Fruit fly (Drosophila melanogaster): ENCODE results near the gene otu.
A peak's percentile ranks its signal among the peaks of the same experiment; 100 is the strongest.

The otu gene

DNA sequence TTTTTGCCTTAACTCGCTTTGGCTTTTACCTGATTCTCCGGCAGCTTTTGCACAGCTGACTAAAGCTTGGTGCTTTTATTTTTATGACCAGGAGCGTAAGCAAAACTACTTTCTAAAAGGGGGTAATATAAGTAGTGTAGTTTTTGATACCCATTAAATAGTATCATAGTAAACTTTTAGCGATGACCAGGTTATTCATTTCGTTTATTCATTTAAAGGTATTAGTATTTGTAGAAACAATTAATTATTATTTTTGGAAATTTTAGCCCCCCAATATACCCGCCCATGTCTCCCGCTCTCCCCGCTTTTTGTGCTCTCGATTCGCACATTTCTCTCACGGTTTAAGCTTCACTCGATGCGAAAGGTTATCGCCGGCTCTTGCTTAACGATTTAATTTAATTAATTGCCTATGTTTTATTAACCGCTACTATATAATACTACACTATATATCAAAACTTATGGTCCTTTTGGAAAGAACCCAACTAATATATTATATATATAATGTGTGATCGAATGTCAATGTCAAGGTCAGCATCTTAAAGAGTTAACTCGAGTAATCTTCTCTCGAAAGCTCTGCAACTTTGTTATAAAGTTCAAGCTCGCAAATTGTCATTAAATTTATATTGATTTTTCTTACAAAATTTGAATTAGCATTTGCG is 24.8 kb downstream of the otu start, which contains the start of gene Sptr (continued):
- TF ChIP-seq CG9215 (GFP tag; IDR thresholded peaks at IDR 0.05): peak; percentile 86
- TF ChIP-seq CG15696 (tag; optimal IDR thresholded peaks at IDR 0.05): peak; percentile 41
- TF ChIP-seq Bteb2 (GFP tag; optimal IDR thresholded peaks at IDR 0.05): peak; percentile 82
- TF ChIP-seq CG31224 (GFP tag; IDR thresholded peaks at IDR 0.05): peak; percentile 82
- peak; percentile 86 for TF ChIP-seq odd (GFP tag; optimal IDR thresholded peaks at IDR 0.05)
- peak; percentile 96 for TF ChIP-seq Rfx (GFP tag; IDR thresholded peaks at IDR 0.05)
- TF ChIP-seq pan (optimal IDR thresholded peaks at IDR 0.05): no peak
- peak in 1 of 2 experiments; percentile 94 for TF ChIP-seq pan (GFP tag; optimal IDR thresholded peaks at IDR 0.05 in 1 of 2, IDR thresholded peaks at IDR 0.05 in 1 of 2)
- no peak for TF ChIP-seq BEAF-32 (GFP tag; optimal IDR thresholded peaks at IDR 0.05)
- TF ChIP-seq mld (GFP tag; IDR thresholded peaks at IDR 0.05; ENCODE audit: partially characterized antibody): no peak
- no peak for TF ChIP-seq fru (optimal IDR thresholded peaks at IDR 0.05)
- TF ChIP-seq CG15011 (GFP tag; optimal IDR thresholded peaks at IDR 0.05): peak; percentile 84
- peak; percentile 33 for TF ChIP-seq CG30431 (GFP tag; optimal IDR thresholded peaks at IDR 0.05)
- TF ChIP-seq CG32772 (GFP tag; IDR thresholded peaks at IDR 0.05): peak; percentile 84
- peak; percentile 35; the same call in 1 of the 2 replicates for TF ChIP-seq crol (GFP tag; IDR thresholded peaks at IDR 0.05)
- peak; percentile 84 for TF ChIP-seq zfh2 (GFP tag; optimal IDR thresholded peaks at IDR 0.05)
- peak; percentile 64 for TF ChIP-seq her (GFP tag; optimal IDR thresholded peaks at IDR 0.05)
- peak; percentile 92 for TF ChIP-seq unpg (GFP tag; optimal IDR thresholded peaks at IDR 0.05)
- peak; percentile 94 for TF ChIP-seq sob (GFP tag; IDR thresholded peaks at IDR 0.05)
- TF ChIP-seq Adf1 (GFP tag; IDR thresholded peaks at IDR 0.05): peak; percentile 74
- peak; percentile 91 for TF ChIP-seq Dek (tag; optimal IDR thresholded peaks at IDR 0.05)
- peak; percentile 73; the same call in 2 of the 3 replicates for TF ChIP-seq CG3726 (GFP tag; IDR thresholded peaks at IDR 0.05)
- peak; percentile 49 for TF ChIP-seq NK7.1 (GFP tag; optimal IDR thresholded peaks at IDR 0.05)
- TF ChIP-seq CG32767 (GFP tag; IDR thresholded peaks at IDR 0.05): peak; percentile 73
- TF ChIP-seq CG10209 (GFP tag; optimal IDR thresholded peaks at IDR 0.05): peak; percentile 87
- no peak for TF ChIP-seq Lhr (GFP tag; optimal IDR thresholded peaks at IDR 0.05)
- no peak for TF ChIP-seq CG16813 (GFP tag; IDR thresholded peaks at IDR 0.05; ENCODE audit: partially characterized antibody)
- TF ChIP-seq CG9437 (GFP tag; optimal IDR thresholded peaks at IDR 0.05): peak; percentile 68
- peak; percentile 84 for TF ChIP-seq CG17385 (GFP tag; optimal IDR thresholded peaks at IDR 0.05)
- TF ChIP-seq CG12071 (GFP tag; optimal IDR thresholded peaks at IDR 0.05): peak; percentile 73
- peak; percentile 77 for TF ChIP-seq CG14667 (GFP tag; IDR thresholded peaks at IDR 0.05)
- TF ChIP-seq aop (GFP tag; IDR thresholded peaks at IDR 0.05): peak; percentile 56; the same call in 1 of the 2 replicates
- TF ChIP-seq CG7357 (GFP tag; IDR thresholded peaks at IDR 0.05): peak; percentile 73
- TF ChIP-seq gsb-n (tag; optimal IDR thresholded peaks at IDR 0.05): peak; percentile 29
- TF ChIP-seq CG2889 (GFP tag; IDR thresholded peaks at IDR 0.05): peak; percentile 75
- TF ChIP-seq CG3995 (GFP tag; optimal IDR thresholded peaks at IDR 0.05): peak; percentile 62
- TF ChIP-seq CG4360 (GFP tag; IDR thresholded peaks at IDR 0.05): peak; percentile 34; the same call in 1 of the 2 replicates
- peak; percentile 94 for TF ChIP-seq CG2678 (tag; optimal IDR thresholded peaks at IDR 0.05)
- TF ChIP-seq CG18599 (GFP tag; optimal IDR thresholded peaks at IDR 0.05): peak; percentile 96
- peak; percentile 82 for TF ChIP-seq salm (tag; optimal IDR thresholded peaks at IDR 0.05)
- peak; percentile 92 for TF ChIP-seq CG3847 (GFP tag; IDR thresholded peaks at IDR 0.05)
- TF ChIP-seq nerfin-1 (tag; optimal IDR thresholded peaks at IDR 0.05): peak; percentile 67
- TF ChIP-seq CG15514 (GFP tag; optimal IDR thresholded peaks at IDR 0.05): peak; percentile 85
- TF ChIP-seq eve (GFP tag; optimal IDR thresholded peaks at IDR 0.05): no peak
- TF ChIP-seq CG8388 (GFP tag; optimal IDR thresholded peaks at IDR 0.05): peak; percentile 60
- TF ChIP-seq lilli (GFP tag; optimal IDR thresholded peaks at IDR 0.05): peak; percentile 92
- peak; percentile 43 for TF ChIP-seq YL-1 (GFP tag; optimal IDR thresholded peaks at IDR 0.05)
- peak; percentile 74 for TF ChIP-seq CG12942 (GFP tag; optimal IDR thresholded peaks at IDR 0.05)
- TF ChIP-seq Pdp1 (GFP tag; optimal IDR thresholded peaks at IDR 0.05): peak; percentile 75 to 79
- TF ChIP-seq Ssrp (tag; optimal IDR thresholded peaks at IDR 0.05): peak; percentile 70
